Fruit fly (Drosophila melanogaster) whole organism, embryonic: Measurements from ENCODE around the gene prt.
A peak's percentile ranks its signal among the peaks of the same experiment; 100 is the strongest.

ENCODE experiments used
- CG10209 ChIP-seq: fragments of 200-800 bp; sonication (Bioruptor generic); optimal IDR thresholded peaks from 3 replicates; lab custom pipeline; 2017; ENCODE audit warnings: missing biosample characterization, mild to moderate bottlenecking, missing genetic modification characterization, missing genetic modification reagents
- CG10979 ChIP-seq: fragments of 200-800 bp; sonication (Bioruptor generic); optimal IDR thresholded peaks from 2 replicates; lab custom pipeline; 2018; ENCODE audit warnings: missing biosample characterization, mild to moderate bottlenecking, missing genetic modification characterization, moderate library complexity
- CG12299 ChIP-seq: fragments of 200-800 bp; sonication (Bioruptor generic); optimal IDR thresholded peaks from 2 replicates; lab custom pipeline; 2018; ENCODE audit warnings: missing biosample characterization, mild to moderate bottlenecking, missing genetic modification characterization
- CG15011 ChIP-seq: fragments of 200-800 bp; sonication (Bioruptor generic); optimal IDR thresholded peaks from 3 replicates; lab custom pipeline; 2018; ENCODE audit warnings: missing biosample characterization, mild to moderate bottlenecking, missing genetic modification characterization
- CG15514 ChIP-seq: fragments of 200-800 bp; sonication (Bioruptor generic); optimal IDR thresholded peaks from 3 replicates; lab custom pipeline; 2017; ENCODE audit warnings: missing biosample characterization, missing genetic modification characterization, mild to moderate bottlenecking, moderate library complexity, missing genetic modification reagents
- CG15601 ChIP-seq: fragments of 200-800 bp; sonication (Bioruptor generic); optimal IDR thresholded peaks from 3 replicates; lab custom pipeline; 2019; ENCODE audit warnings: missing biosample characterization, mild to moderate bottlenecking, missing genetic modification characterization, moderate library complexity
- CG17361 ChIP-seq: fragments of 200-800 bp; sonication (Bioruptor generic); IDR thresholded peaks from 3 replicates; pipeline ENCODE4 v1.3.6; 2022; ENCODE audit warnings: missing biosample characterization, missing genetic modification characterization
- CG17385 ChIP-seq: fragments of 200-800 bp; sonication (Bioruptor generic); optimal IDR thresholded peaks from 3 replicates; lab custom pipeline; 2018; ENCODE audit warnings: missing biosample characterization, mild to moderate bottlenecking, missing genetic modification characterization
- CG2875 ChIP-seq: fragments of 200-800 bp; sonication (Bioruptor generic); optimal IDR thresholded peaks from 2 replicates; lab custom pipeline; 2017; ENCODE audit warnings: missing biosample characterization, mild to moderate bottlenecking, missing genetic modification characterization, missing genetic modification reagents
- CG30403 ChIP-seq: fragments of 200-800 bp; sonication (Bioruptor generic); optimal IDR thresholded peaks from 3 replicates; lab custom pipeline; 2016; ENCODE audit warnings: missing biosample characterization, missing genetic modification characterization
- CG42726 ChIP-seq: fragments of 200-800 bp; sonication (Bioruptor generic); IDR thresholded peaks from 2 replicates; pipeline ENCODE4 v1.3.6; 2022; ENCODE audit warnings: missing biosample characterization, missing genetic modification characterization; ENCODE audit not compliant: partially characterized antibody
- CG6175 ChIP-seq: fragments of 200-800 bp; sonication (Bioruptor generic); IDR thresholded peaks from 3 replicates; pipeline ENCODE4 v1.3.6; 2022; ENCODE audit warnings: missing biosample characterization, missing genetic modification characterization
- CG6813 ChIP-seq: fragments of 200-800 bp; sonication (Bioruptor generic); optimal IDR thresholded peaks from 2 replicates; lab custom pipeline; 2017; ENCODE audit warnings: missing biosample characterization, missing genetic modification characterization, mild to moderate bottlenecking, moderate library complexity, missing genetic modification reagents
- CG7745 ChIP-seq: fragments of 200-800 bp; sonication (Bioruptor generic); optimal IDR thresholded peaks from 2 replicates; lab custom pipeline; 2018; ENCODE audit warnings: missing biosample characterization, mild to moderate bottlenecking, missing genetic modification characterization, moderate library complexity
- CG9215 ChIP-seq: fragments of 200-800 bp; sonication (Bioruptor generic); IDR thresholded peaks from 2 replicates; pipeline ENCODE4 v1.3.6; 2022; ENCODE audit warnings: missing biosample characterization, missing genetic modification characterization
- CG9817 ChIP-seq: fragments of 200-800 bp; sonication (Bioruptor generic); optimal IDR thresholded peaks from 2 replicates; lab custom pipeline; 2018; ENCODE audit warnings: missing biosample characterization, mild to moderate bottlenecking, missing genetic modification characterization, moderate library complexity
- HHEX ChIP-seq: fragments of 200-800 bp; sonication (Bioruptor generic); optimal IDR thresholded peaks from 3 replicates; lab custom pipeline; 2017; ENCODE audit warnings: missing biosample characterization, mild to moderate bottlenecking, missing genetic modification characterization, missing genetic modification reagents
- Hsf ChIP-seq: fragments of 200-800 bp; sonication (Bioruptor generic); optimal IDR thresholded peaks from 3 replicates; lab custom pipeline; 2016; ENCODE audit warnings: missing biosample characterization, missing genetic modification characterization
- Lhr ChIP-seq: fragments of 200-800 bp; sonication (Bioruptor generic); optimal IDR thresholded peaks from 3 replicates; lab custom pipeline; 2017; ENCODE audit warnings: mild to moderate bottlenecking, missing biosample characterization, missing genetic modification reagents, missing genetic modification characterization
- Meics ChIP-seq: fragments of 200-800 bp; sonication (Bioruptor generic); optimal IDR thresholded peaks from 2 replicates; lab custom pipeline; 2017; ENCODE audit warnings: missing biosample characterization, mild to moderate bottlenecking, missing genetic modification characterization
- Nf-YC ChIP-seq: fragments of 200-800 bp; optimal IDR thresholded peaks from 3 replicates; lab custom pipeline; 2019; ENCODE audit warnings: missing biosample characterization, mild to moderate bottlenecking, missing genetic modification characterization, moderate library complexity
- NfI ChIP-seq: fragments of 200-800 bp; sonication (Bioruptor generic); optimal IDR thresholded peaks from 3 replicates; lab custom pipeline; 2018; ENCODE audit warnings: missing biosample characterization, mild to moderate bottlenecking, missing genetic modification characterization, moderate library complexity
- Oaz ChIP-seq: fragments of 200-800 bp; sonication (Bioruptor generic); IDR thresholded peaks from 2 replicates; pipeline ENCODE4 v1.3.6; 2022; ENCODE audit warnings: missing biosample characterization, missing genetic modification characterization
- Rfx ChIP-seq: fragments of 200-800 bp; sonication (Bioruptor generic); IDR thresholded peaks from 2 replicates; pipeline ENCODE4 v1.3.6; 2022; ENCODE audit warnings: missing biosample characterization, missing genetic modification characterization
- Scr ChIP-seq: fragments of 200-800 bp; sonication (Bioruptor generic); IDR thresholded peaks from 2 replicates; pipeline ENCODE4 v1.3.6; 2022; ENCODE audit warnings: missing biosample characterization, missing genetic modification characterization; ENCODE audit not compliant: partially characterized antibody
- Vsx1 ChIP-seq: fragments of 200-800 bp; sonication (Bioruptor generic); optimal IDR thresholded peaks from 2 replicates; lab custom pipeline; 2017; ENCODE audit warnings: missing biosample characterization, mild to moderate bottlenecking, missing genetic modification characterization, missing genetic modification reagents
- Xbp1 ChIP-seq: fragments of 200-800 bp; sonication (Bioruptor generic); optimal IDR thresholded peaks from 3 replicates; lab custom pipeline; 2016; ENCODE audit warnings: missing biosample characterization, mild to moderate bottlenecking, missing genetic modification characterization
- ap ChIP-seq: fragments of 200-800 bp; sonication (Bioruptor generic); IDR thresholded peaks from 2 replicates; pipeline ENCODE4 v1.3.6; 2022; ENCODE audit warnings: missing biosample characterization, missing genetic modification characterization
- caup ChIP-seq: fragments of 200-800 bp; sonication (Bioruptor generic); optimal IDR thresholded peaks from 3 replicates; lab custom pipeline; 2017; ENCODE audit warnings: missing biosample characterization, mild to moderate bottlenecking, missing genetic modification characterization, moderate library complexity; ENCODE audit not compliant: severe bottlenecking
- corto ChIP-seq: fragments of 200-800 bp; sonication (Bioruptor generic); optimal IDR thresholded peaks from 2 replicates; lab custom pipeline; 2016; ENCODE audit warnings: missing biosample characterization, mild to moderate bottlenecking, missing genetic modification characterization, moderate library complexity
- dan ChIP-seq: fragments of 200-800 bp; sonication (Bioruptor generic); IDR thresholded peaks from 2 replicates; pipeline ENCODE4 v1.3.6; 2022; ENCODE audit warnings: missing biosample characterization, missing genetic modification characterization
- dimm ChIP-seq: fragments of 200-800 bp; sonication (Bioruptor generic); IDR thresholded peaks from 2 replicates; pipeline ENCODE4 v1.3.6; 2022; ENCODE audit warnings: missing biosample characterization, missing genetic modification characterization
- dmrt99B ChIP-seq: fragments of 200-800 bp; sonication (Bioruptor generic); optimal IDR thresholded peaks from 2 replicates; lab custom pipeline; 2018; ENCODE audit warnings: missing biosample characterization, mild to moderate bottlenecking, missing genetic modification characterization, moderate library complexity
- dysf ChIP-seq: fragments of 200-800 bp; sonication (Bioruptor generic); IDR thresholded peaks from 3 replicates; pipeline ENCODE4 v1.3.6; 2022; ENCODE audit warnings: missing biosample characterization, missing genetic modification characterization
- fd96Cb ChIP-seq: fragments of 200-800 bp; sonication (Bioruptor generic); optimal IDR thresholded peaks from 2 replicates; lab custom pipeline; 2018; ENCODE audit warnings: missing biosample characterization, mild to moderate bottlenecking, missing genetic modification characterization, moderate library complexity
- fru ChIP-seq: fragments of >200 bp; optimal IDR thresholded peaks from 2 replicates; lab custom pipeline; 2017
- pan ChIP-seq, 4 experiments: fragments of >200 bp in 3 of 4; fragments of 200-800 bp in 1 of 4; sonication (Bioruptor generic) in 1 of 4; optimal IDR thresholded peaks in 3 of 4; IDR thresholded peaks in 1 of 4; 2 replicates each; pipeline versions ENCODE4 v1.3.6 to Lab custom; 2017 to 2022; ENCODE audit warnings: missing biosample characterization in 2 of 4, missing genetic modification characterization in 2 of 4, mixed read lengths in 1 of 4
- pfk ChIP-seq: fragments of 200-800 bp; sonication (Bioruptor generic); optimal IDR thresholded peaks from 2 replicates; lab custom pipeline; 2018; ENCODE audit warnings: missing biosample characterization, mild to moderate bottlenecking, missing genetic modification characterization, moderate library complexity
- ranshi ChIP-seq: fragments of 200-800 bp; sonication (Bioruptor generic); IDR thresholded peaks from 2 replicates; pipeline ENCODE4 v1.3.6; 2022; ENCODE audit warnings: missing biosample characterization, missing genetic modification characterization
- repo ChIP-seq: fragments of 200-800 bp; sonication (Bioruptor generic); optimal IDR thresholded peaks from 2 replicates; lab custom pipeline; 2016; ENCODE audit warnings: missing biosample characterization, missing genetic modification characterization
- salm ChIP-seq: fragments of 200-800 bp; sonication (Bioruptor generic); optimal IDR thresholded peaks from 2 replicates; lab custom pipeline; 2018; ENCODE audit warnings: missing biosample characterization, mild to moderate bottlenecking, missing genetic modification characterization
- seq ChIP-seq: fragments of 200-800 bp; sonication (Bioruptor generic); IDR thresholded peaks from 2 replicates; pipeline ENCODE4 v1.3.6; 2022; ENCODE audit warnings: missing biosample characterization, missing genetic modification characterization
- slou ChIP-seq: fragments of 200-800 bp; sonication (Bioruptor generic); optimal IDR thresholded peaks from 3 replicates; lab custom pipeline; 2016; ENCODE audit warnings: missing biosample characterization, missing genetic modification characterization
- sob ChIP-seq: fragments of 200-800 bp; sonication (Bioruptor generic); IDR thresholded peaks from 2 replicates; pipeline ENCODE4 v1.3.6; 2022; ENCODE audit warnings: missing biosample characterization, missing genetic modification characterization
- sug ChIP-seq: fragments of 200-800 bp; optimal IDR thresholded peaks from 2 replicates; lab custom pipeline; 2019; ENCODE audit warnings: missing biosample characterization, mild to moderate bottlenecking, missing genetic modification characterization, moderate library complexity
- tap ChIP-seq: fragments of 200-800 bp; optimal IDR thresholded peaks from 3 replicates; lab custom pipeline; 2019; ENCODE audit warnings: missing biosample characterization, mild to moderate bottlenecking, missing genetic modification characterization, moderate library complexity
- tio ChIP-seq: fragments of 200-800 bp; sonication (Bioruptor generic); optimal IDR thresholded peaks from 2 replicates; lab custom pipeline; 2017; ENCODE audit warnings: missing biosample characterization, missing genetic modification characterization, inconsistent platforms
- usp ChIP-seq: fragments of >200 bp; optimal IDR thresholded peaks from 2 replicates; lab custom pipeline; 2017; ENCODE audit warnings: missing biosample characterization, missing genetic modification characterization

The prt gene

DNA sequence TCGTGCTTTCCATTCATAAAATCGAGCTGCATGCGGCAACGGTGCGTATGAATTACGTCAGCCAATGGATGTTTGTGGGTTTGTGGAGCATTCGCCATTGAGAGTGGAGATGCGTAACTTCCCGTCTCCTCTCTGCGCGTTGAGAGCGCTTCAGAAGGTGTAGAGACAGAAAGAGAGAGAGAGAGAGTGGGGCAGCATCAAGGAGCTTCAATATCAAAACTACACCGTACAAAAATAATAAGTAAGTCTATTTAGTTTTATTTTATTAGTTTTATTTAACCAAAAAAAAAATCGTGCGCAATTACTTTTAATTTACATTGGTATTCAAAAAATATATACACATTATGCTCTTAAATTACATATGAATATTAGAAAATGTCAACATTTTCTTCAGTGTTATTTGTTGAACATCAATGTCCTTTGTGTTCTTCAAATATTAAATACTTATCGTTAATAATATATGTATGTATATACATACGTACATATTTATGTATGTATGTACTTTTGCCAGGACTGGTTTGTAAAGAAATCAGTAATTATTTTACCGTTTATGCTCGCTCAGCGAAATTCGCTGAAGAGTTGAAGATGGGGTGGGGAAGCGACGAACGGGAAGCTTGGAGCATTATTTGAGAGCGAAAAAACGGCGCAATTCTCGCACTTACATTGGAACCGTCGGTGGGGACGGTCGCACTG, 24.0 kb upstream of the prt start, which contains the start of gene CG10365 (continued):
- TF ChIP-seq pan (optimal IDR thresholded peaks at IDR 0.05; lab: Kevin White, UChicago) (no peak), pan (GFP tag; optimal IDR thresholded peaks at IDR 0.05 in 1 of 2, IDR thresholded peaks at IDR 0.05 in 1 of 2) (peak in 1 of 2 experiments; percentile 93), CG6175 (GFP tag; lab: Robert Waterston, UW) (0 out of 3 replicates have a peak, but pooled peaks have one; percentile 46), pfk (no peak), CG30403 (GFP tag; lab: Kevin White, UChicago) (peak; percentile 90), fru (lab: Kevin White, UChicago) (no peak), tio (peak; percentile 59), CG9817 (tag; lab: Kevin White, UChicago) (peak; percentile 80), seq (GFP tag; lab: Robert Waterston, UW) (peak; percentile 67), ranshi (GFP tag; lab: Robert Waterston, UW) (peak; percentile 88), Hsf (peak; percentile 38), CG7745 (tag; lab: Kevin White, UChicago) (no peak), HHEX (GFP tag; lab: Kevin White, UChicago) (peak; percentile 87), Oaz (peak; percentile 67), Meics (GFP tag; lab: Kevin White, UChicago) (peak; percentile 93), Xbp1 (GFP tag; lab: Kevin White, UChicago) (peak; percentile 77), slou (GFP tag; lab: Kevin White, UChicago) (peak; percentile 57), salm (peak; percentile 83), CG42726 (GFP tag; lab: Robert Waterston, UW) (no peak), tap (tag; lab: Kevin White, UChicago) (peak; percentile 71), CG12299 (peak; percentile 77), CG2875 (GFP tag; lab: Kevin White, UChicago) (peak; percentile 33), CG15601 (tag; lab: Kevin White, UChicago) (peak; percentile 70), dysf (peak; percentile 89), Lhr (no peak), CG17361 (GFP tag; lab: Robert Waterston, UW) (peak; percentile 92), ap (peak; percentile 81), CG6813 (GFP tag; lab: Kevin White, UChicago) (peak; percentile 82), Scr (no peak), CG10209 (peak; percentile 86), sob (GFP tag; lab: Robert Waterston, UW) (peak; percentile 80), dmrt99B (tag; lab: Kevin White, UChicago) (peak; percentile 95), Vsx1 (GFP tag; lab: Kevin White, UChicago) (peak; percentile 43), CG15514 (GFP tag; lab: Kevin White, UChicago) (peak; percentile 21), Nf-YC (tag; lab: Kevin White, UChicago) (peak; percentile 64), CG9215 (GFP tag; lab: Robert Waterston, UW) (peak; percentile 81), CG10979 (tag; lab: Kevin White, UChicago) (peak; percentile 82), dan (GFP tag; lab: Robert Waterston, UW) (no peak), usp (no peak), repo (GFP tag; lab: Kevin White, UChicago) (no peak), corto (peak; percentile 33), CG15011 (GFP tag; lab: Kevin White, UChicago) (peak; percentile 87), Rfx (GFP tag; lab: Robert Waterston, UW) (peak; percentile 87), NfI (GFP tag; lab: Kevin White, UChicago) (peak; percentile 52), caup (GFP tag; lab: Kevin White, UChicago) (peak; percentile 73), dimm (GFP tag; lab: Robert Waterston, UW) (peak; percentile 59), sug (tag; lab: Kevin White, UChicago) (peak; percentile 36), CG17385 (peak; percentile 84), fd96Cb (tag; lab: Kevin White, UChicago) (peak; percentile 86)
